Fruit fly (Drosophila melanogaster): Measurements from ENCODE around the gene Rab26.

DNA sequence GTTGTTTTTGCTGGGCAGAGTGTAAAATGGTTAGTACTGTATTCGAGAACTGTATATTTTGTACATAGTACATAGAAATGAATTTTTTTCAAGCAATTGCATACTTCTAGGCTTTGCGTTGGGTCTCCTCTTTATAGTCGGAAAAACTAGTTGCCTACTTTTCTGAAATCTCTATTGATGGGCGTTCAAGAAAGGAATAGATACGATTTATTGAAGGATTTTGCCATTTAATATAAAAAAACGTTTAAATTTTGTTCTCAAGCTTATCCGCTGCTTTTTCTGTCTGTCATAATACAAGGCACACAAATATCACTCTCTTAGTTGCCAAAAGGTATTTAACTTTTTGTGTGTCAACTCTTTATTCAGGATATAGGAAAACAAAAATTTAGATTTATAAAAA is 41.3 kb downstream of the Rab26 start, which contains the start of gene CG32440:
- no peak for TF ChIP-seq kay (GFP tag; ENCODE audit: borderline replicate concordance)
- TF ChIP-seq cic (GFP tag; optimal IDR thresholded peaks at IDR 0.05): no peak
- TF ChIP-seq toe (GFP tag; optimal IDR thresholded peaks at IDR 0.05): no peak
- no peak for TF ChIP-seq pad (GFP tag; optimal IDR thresholded peaks at IDR 0.05)
- TF ChIP-seq CG1620 (GFP tag; optimal IDR thresholded peaks at IDR 0.05): no peak
- no peak for TF ChIP-seq Clk (GFP tag; optimal IDR thresholded peaks at IDR 0.05)
- TF ChIP-seq Hr96 (GFP tag; optimal IDR thresholded peaks at IDR 0.05): no peak
- no peak for TF ChIP-seq CG7101 (tag; optimal IDR thresholded peaks at IDR 0.05)
- no peak for TF ChIP-seq cnc (optimal IDR thresholded peaks at IDR 0.05)
- no peak for TF ChIP-seq CG12768 (GFP tag; optimal IDR thresholded peaks at IDR 0.05)

Data from whole organism, adult.